Fruit fly (Drosophila melanogaster): ENCODE measurements around the gene CG10576.

DNA sequence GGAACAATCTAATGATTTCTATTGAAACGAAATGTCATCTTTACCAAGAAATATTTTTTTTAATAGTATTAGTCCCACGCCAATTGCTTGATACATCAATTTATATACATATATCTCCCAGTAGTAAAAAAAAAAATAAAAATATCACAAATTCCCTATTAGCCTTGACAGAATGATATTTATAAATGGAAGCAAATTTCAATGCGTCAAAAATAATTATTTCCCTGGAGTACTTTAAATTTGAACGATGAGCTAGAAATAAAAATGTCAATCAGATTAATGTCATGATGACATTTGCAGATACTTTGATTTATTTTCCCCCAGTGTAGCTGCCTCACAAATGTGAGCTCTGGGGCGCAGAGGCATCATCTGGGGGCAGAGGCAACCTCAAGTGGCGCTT is 52.5 kb downstream of the CG10576 start, which contains the start of gene CG44521:
- TF ChIP-seq foxo (GFP tag; optimal IDR thresholded peaks at IDR 0.05) (no peak), psq (GFP tag; optimal IDR thresholded peaks at IDR 0.05) (no peak), HLH106 (tag; optimal IDR thresholded peaks at IDR 0.05) (no peak), OdsH (GFP tag; optimal IDR thresholded peaks at IDR 0.05) (no peak), Hr78 (GFP tag; optimal IDR thresholded peaks at IDR 0.05) (no peak), pan (optimal IDR thresholded peaks at IDR 0.05) (no peak), Myc (optimal IDR thresholded peaks at IDR 0.05) (no peak), N (GFP tag; optimal IDR thresholded peaks at IDR 0.05) (no peak), woc (GFP tag; optimal IDR thresholded peaks at IDR 0.05) (no peak), Dfd (GFP tag; optimal IDR thresholded peaks at IDR 0.05) (no peak), Hr83 (GFP tag; optimal IDR thresholded peaks at IDR 0.05; ENCODE audit: poor library complexity, severe bottlenecking) (no peak), Dif (GFP tag; optimal IDR thresholded peaks at IDR 0.05; ENCODE audit: partially characterized antibody) (no peak), Hnf4 (GFP tag; optimal IDR thresholded peaks at IDR 0.05) (no peak), Abd-B (GFP tag; optimal IDR thresholded peaks at IDR 0.05) (no peak)
